Worm (Caenorhabditis elegans): Measurements from ENCODE around the gene lyst-1.

lyst-1 gene

DNA sequence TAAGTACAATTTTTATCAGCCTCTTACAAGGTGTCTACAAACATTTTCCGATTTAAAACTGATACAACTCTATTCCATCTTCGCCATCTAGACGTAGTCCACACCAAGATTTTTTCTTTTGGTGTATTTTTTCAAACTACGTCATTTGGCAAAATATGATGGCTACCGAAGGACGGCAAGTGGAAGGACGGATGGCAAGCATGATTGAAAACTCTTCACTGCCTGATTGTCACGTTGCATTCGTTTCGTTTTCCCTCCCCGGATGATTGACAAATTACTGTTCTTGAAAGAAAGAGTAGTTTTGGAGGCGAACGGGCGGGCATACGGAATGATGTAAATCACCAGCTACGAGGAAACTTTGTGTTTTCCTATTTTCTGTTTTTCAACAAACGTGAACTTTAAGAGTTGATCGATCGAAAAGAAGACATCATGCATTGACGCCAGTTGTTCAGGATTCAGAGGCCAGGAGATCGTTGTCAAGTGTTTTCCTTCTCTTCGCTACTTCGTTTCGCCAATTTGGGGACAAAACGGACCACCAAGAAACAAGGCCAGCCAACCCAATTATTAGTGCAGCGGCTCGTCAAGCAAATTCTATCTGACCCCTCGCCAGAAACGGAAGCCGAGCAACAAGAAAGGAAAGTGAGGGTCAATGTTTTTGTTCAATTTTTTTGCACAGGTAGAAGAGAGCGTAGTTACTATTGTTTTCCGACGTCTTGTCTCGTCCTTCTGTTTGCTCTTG is 37.6 kb upstream of the lyst-1 start:
- TF ChIP-seq nhr-237 (tag; optimal IDR thresholded peaks at IDR 0.05) (no peak), ham-2 (GFP tag; optimal IDR thresholded peaks at IDR 0.05) (no peak), lin-32 (GFP tag; optimal IDR thresholded peaks at IDR 0.05) (no peak), ces-1 (GFP tag; optimal IDR thresholded peaks at IDR 0.05) (peak; percentile 80)

DNA sequence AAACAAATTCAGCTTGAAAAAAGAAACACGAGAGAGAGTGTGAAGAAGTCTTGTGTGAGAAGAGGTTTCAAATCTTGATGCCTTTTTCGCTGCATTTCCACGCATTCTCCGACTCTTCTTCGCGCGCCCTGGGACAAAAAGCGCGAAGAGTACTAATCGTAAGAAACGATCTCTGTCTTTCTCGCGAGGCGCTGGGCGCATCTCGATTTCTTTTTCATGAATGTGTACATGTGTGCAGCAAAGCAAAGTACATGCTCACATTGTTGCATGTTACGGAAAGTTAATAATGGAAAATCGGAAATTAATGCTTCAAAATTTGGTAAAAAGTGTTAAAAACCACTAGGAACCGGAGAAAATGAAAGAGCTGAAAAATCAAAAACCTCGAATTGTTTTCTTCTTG is 36.6 kb upstream of the lyst-1 start:
- no peak for TF ChIP-seq nhr-2 (tag; optimal IDR thresholded peaks at IDR 0.05)
- TF ChIP-seq lin-13 (tag; optimal IDR thresholded peaks at IDR 0.05): no peak
- TF ChIP-seq ceh-83 (GFP tag; optimal IDR thresholded peaks at IDR 0.05): no peak
- no peak for TF ChIP-seq zip-8 (tag; optimal IDR thresholded peaks at IDR 0.05)
- TF ChIP-seq sptf-1 (tag; optimal IDR thresholded peaks at IDR 0.05): no peak

DNA sequence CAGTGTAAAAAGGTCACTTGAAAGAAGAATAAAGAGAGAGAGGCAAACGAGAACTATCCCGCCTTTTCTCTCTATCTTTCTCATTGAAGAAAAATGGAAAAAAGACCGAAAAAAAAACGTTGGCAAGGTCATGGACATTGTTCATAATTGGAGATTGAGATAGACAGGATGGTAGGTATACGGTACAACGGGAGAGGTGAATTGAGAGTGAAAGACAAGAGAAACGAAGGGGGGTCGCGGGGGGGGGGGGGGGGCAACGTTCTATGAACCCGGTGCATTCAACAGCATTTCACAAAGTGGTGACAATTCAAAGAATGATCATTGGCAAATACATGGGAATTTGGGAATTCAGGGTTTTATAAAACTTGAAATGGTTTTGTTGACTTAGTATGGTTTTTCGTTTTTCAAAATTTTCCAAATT is 35.9 kb upstream of the lyst-1 start:
- no peak for TF ChIP-seq elt-1 (tag; optimal IDR thresholded peaks at IDR 0.05; ENCODE audit: borderline replicate concordance, insufficient read depth)
- TF ChIP-seq mls-2 (tag; optimal IDR thresholded peaks at IDR 0.05): peak; percentile 2

DNA sequence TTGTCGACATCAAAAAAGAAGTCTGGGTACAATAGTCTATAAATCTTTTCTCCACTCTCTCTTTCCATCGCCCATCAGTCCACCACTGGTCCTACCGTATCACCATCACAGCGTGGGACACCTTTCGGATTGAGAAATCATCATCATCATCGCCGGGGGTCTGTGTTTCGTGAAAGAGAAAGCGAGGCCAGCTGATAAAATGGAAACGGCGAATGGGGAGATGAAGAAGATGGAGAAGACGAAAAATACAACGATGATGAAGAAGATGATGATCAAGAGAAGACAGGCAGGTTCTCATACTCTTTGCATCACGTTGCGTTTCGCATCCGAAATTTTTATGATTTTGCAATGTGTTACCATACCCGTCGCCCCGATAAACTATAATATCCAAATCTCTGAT is 35.4 kb upstream of the lyst-1 start:
- no peak for TF ChIP-seq mab-5 (tag; optimal IDR thresholded peaks at IDR 0.05)
- peak; percentile 42 for TF ChIP-seq unc-62 (GFP tag; optimal IDR thresholded peaks at IDR 0.05)
- peak; percentile 9 for TF ChIP-seq elt-3 (tag; optimal IDR thresholded peaks at IDR 0.05)
- peak; percentile 31 for TF ChIP-seq ham-2 (GFP tag; optimal IDR thresholded peaks at IDR 0.05)

DNA sequence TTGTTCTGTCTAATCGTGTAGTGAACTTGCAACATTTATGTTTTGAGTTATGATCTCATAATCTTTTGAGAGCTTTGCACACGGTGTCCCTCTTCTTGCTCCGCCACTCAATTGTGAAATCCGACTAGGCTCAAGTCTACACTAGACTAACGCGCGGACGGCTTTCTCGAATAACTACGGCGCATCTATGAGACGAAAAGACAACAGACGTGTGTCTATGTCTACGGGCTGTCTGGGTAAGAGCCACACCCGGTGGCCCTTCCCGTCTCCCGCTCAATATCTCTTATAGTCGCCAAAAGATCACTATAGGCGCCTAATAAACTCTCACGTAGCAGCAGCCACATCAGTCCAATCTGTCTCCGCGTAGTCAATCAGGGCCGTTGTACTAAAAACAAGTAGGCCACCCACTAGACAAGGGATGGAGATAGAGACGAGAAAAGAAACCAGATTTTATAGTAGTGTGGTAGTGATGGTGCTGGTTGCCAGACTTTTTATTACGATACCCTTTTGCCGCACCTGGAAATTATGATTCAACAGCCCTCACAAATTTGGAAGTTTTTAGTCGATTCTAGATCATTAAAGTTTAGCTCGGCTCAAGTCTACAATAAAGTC is 34.8 kb upstream of the lyst-1 start:
- TF ChIP-seq pha-4 (tag; optimal IDR thresholded peaks at IDR 0.05) (peak; percentile 40), unc-120 (tag; optimal IDR thresholded peaks at IDR 0.05; ENCODE audit: poor library complexity, severe bottlenecking) (peak; percentile 70), hlh-1 (tag; optimal IDR thresholded peaks at IDR 0.05) (peak; percentile 20), M03D4.4 (tag; optimal IDR thresholded peaks at IDR 0.05) (no peak), bed-3 (GFP tag; optimal IDR thresholded peaks at IDR 0.05) (no peak)

DNA sequence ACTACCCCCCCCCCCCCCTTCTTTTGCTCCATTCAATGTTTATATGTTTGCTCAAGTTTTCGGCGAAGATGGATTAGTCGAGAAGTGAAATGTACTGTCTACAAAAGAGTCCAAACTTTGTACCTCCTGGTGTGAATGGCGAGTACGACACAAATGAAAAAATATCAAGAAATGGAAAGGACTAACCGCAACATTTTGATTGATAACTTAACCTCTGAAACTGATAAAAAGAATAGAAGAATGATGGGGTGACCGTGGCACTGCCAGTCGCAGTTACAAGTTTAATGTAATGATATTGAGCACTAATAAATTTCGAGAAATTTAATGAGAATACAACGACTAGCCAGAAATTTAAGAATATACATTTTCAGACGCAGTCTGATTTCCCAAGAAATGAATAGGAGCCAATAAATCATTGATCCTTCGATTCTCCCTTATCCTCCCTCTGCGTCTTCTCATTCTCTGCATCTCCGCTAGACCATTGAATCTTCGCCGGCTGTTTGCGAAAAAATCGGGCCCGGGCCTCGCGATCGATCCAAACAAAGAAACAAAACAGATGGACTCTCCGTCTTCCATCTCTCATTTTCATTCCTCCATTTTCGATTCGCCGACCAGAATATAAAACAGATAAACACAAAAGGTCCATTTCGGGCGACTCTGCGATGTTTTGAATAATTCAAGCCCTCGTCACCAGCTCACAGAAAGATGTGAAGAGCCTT is 33.9 kb upstream of the lyst-1 start:
- TF ChIP-seq drap-1 (GFP tag; optimal IDR thresholded peaks at IDR 0.05): no peak
- TF ChIP-seq zip-8 (tag; optimal IDR thresholded peaks at IDR 0.05): no peak
- no peak for TF ChIP-seq nhr-2 (tag; optimal IDR thresholded peaks at IDR 0.05)
- TF ChIP-seq pha-4 (tag; optimal IDR thresholded peaks at IDR 0.05): peak; percentile 23
- no peak for TF ChIP-seq ztf-11 (tag; optimal IDR thresholded peaks at IDR 0.05)
- TF ChIP-seq cnd-1 (tag; optimal IDR thresholded peaks at IDR 0.05): no peak
- no peak for TF ChIP-seq lsy-2 (tag; optimal IDR thresholded peaks at IDR 0.05)
- TF ChIP-seq nhr-28 (tag; optimal IDR thresholded peaks at IDR 0.05): no peak

DNA sequence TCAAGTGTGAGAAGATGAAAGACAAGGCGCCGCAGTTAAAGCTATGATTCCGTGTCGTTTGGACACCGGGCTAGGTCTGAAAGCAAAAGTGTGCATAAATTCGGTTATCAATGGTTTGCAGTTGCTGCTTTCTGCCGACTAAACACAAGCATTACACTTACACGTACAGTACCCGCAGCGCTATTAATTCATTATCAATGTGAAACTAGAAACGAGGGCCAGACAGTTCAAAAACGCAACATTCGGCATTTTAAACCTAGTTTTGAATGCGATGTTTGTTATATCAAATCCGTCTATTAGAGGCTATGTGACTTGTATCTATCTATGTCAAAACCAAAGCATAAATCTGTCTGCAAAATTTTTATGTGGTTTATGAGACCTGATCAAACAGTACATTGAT is 33.0 kb upstream of the lyst-1 start:
- TF ChIP-seq ceh-83 (GFP tag; optimal IDR thresholded peaks at IDR 0.05) (no peak), nhr-76 (tag; optimal IDR thresholded peaks at IDR 0.05) (no peak), cnd-1 (tag; optimal IDR thresholded peaks at IDR 0.05) (no peak), unc-120 (tag; optimal IDR thresholded peaks at IDR 0.05; ENCODE audit: poor library complexity, severe bottlenecking) (no peak), unc-39 (tag; optimal IDR thresholded peaks at IDR 0.05) (no peak), nhr-2 (tag; optimal IDR thresholded peaks at IDR 0.05) (no peak), lsy-2 (tag; optimal IDR thresholded peaks at IDR 0.05) (no peak), mls-2 (tag; optimal IDR thresholded peaks at IDR 0.05) (no peak)

Data from whole organism, mixed stage, embryonic.